Fruit fly (Drosophila melanogaster) whole organism, wandering third instar larva: Measurements from ENCODE around the gene bor.

Experiments used
- Abd-B ChIP-seq: fragments of >200 bp; optimal IDR thresholded peaks from 2 replicates; lab custom pipeline; 2017; ENCODE audit warnings: missing biosample characterization, missing genetic modification characterization
- CG32264 ChIP-seq: fragments of 200-800 bp; sonication (Bioruptor generic); optimal IDR thresholded peaks from 2 replicates; lab custom pipeline; 2016; ENCODE audit warnings: missing biosample characterization, missing genetic modification characterization
- CG9705 ChIP-seq: fragments of 200-800 bp; sonication (Bioruptor generic); optimal IDR thresholded peaks from 2 replicates; lab custom pipeline; 2018; ENCODE audit warnings: missing biosample characterization, mild to moderate bottlenecking, missing genetic modification characterization
- CrebA ChIP-seq: fragments of 200-800 bp; sonication (Bioruptor generic); optimal IDR thresholded peaks from 2 replicates; lab custom pipeline; 2016; ENCODE audit warnings: missing biosample characterization, mild to moderate bottlenecking, missing genetic modification characterization, borderline replicate concordance
- Dfd ChIP-seq: fragments of >200 bp; optimal IDR thresholded peaks from 2 replicates; lab custom pipeline; 2017; ENCODE audit warnings: missing biosample characterization, missing genetic modification characterization
- Dif ChIP-seq: fragments of 200-275, 200-300 bp; sonication (Bioruptor generic); optimal IDR thresholded peaks from 2 replicates; lab custom pipeline; 2018; ENCODE audit warnings: missing biosample characterization, missing genetic modification characterization; ENCODE audit not compliant: partially characterized antibody
- GATAd ChIP-seq: sonication (Bioruptor generic); optimal IDR thresholded peaks from 2 replicates; lab custom pipeline; 2016; ENCODE audit warnings: missing biosample characterization, missing genetic modification characterization
- HLH106 ChIP-seq: fragments of 200-800 bp; optimal IDR thresholded peaks from 3 replicates; lab custom pipeline; 2019; ENCODE audit warnings: missing biosample characterization, mild to moderate bottlenecking, missing genetic modification characterization, moderate library complexity
- Hnf4 ChIP-seq: fragments of 200-800 bp; sonication (Bioruptor generic); optimal IDR thresholded peaks from 2 replicates; lab custom pipeline; 2016; ENCODE audit warnings: missing biosample characterization, mild to moderate bottlenecking, missing genetic modification characterization
- Hr78 ChIP-seq: fragments of >200 bp; optimal IDR thresholded peaks from 2 replicates; lab custom pipeline; 2017; ENCODE audit warnings: missing biosample characterization, missing genetic modification characterization
- Hr83 ChIP-seq: fragments of 200-300 bp; sonication (Bioruptor generic); optimal IDR thresholded peaks from 2 replicates; lab custom pipeline; 2016; ENCODE audit warnings: missing biosample characterization, mild to moderate bottlenecking, missing genetic modification characterization, moderate library complexity; ENCODE audit not compliant: poor library complexity, severe bottlenecking
- Jra ChIP-seq: sonication (Bioruptor generic); optimal IDR thresholded peaks from 2 replicates; lab custom pipeline; 2016; ENCODE audit warnings: missing biosample characterization, missing genetic modification characterization
- Mio ChIP-seq: sonication (Bioruptor generic); optimal IDR thresholded peaks from 2 replicates; lab custom pipeline; 2016; ENCODE audit warnings: missing biosample characterization, missing genetic modification characterization
- Myc ChIP-seq: fragments of >200 bp; optimal IDR thresholded peaks from 2 replicates; lab custom pipeline; 2017
- N ChIP-seq: fragments of >200 bp; optimal IDR thresholded peaks from 2 replicates; lab custom pipeline; 2018; ENCODE audit warnings: missing biosample characterization, missing external identifiers, missing genetic modification characterization
- OdsH ChIP-seq: fragments of 200-800 bp; sonication (Bioruptor generic); optimal IDR thresholded peaks from 2 replicates; lab custom pipeline; 2016; ENCODE audit warnings: missing biosample characterization, mild to moderate bottlenecking, missing genetic modification characterization
- Rel ChIP-seq, 2 experiments: fragments of 200-800 bp; sonication (Bioruptor generic) in 1 of 2; optimal IDR thresholded peaks; 2 replicates in 1 of 2; 3 replicates in 1 of 2; lab custom pipeline; 2016 to 2019; ENCODE audit warnings: mild to moderate bottlenecking in 2 of 2, missing biosample characterization in 2 of 2, missing genetic modification characterization in 2 of 2, moderate library complexity in 1 of 2
- Sp1 ChIP-seq: fragments of 200-800 bp; sonication (Bioruptor generic); optimal IDR thresholded peaks from 3 replicates; lab custom pipeline; 2019; ENCODE audit warnings: missing biosample characterization, mild to moderate bottlenecking, missing genetic modification characterization, moderate library complexity
- Vsx2 ChIP-seq: fragments of 200-300, 225-300 bp; sonication (Bioruptor generic); optimal IDR thresholded peaks from 2 replicates; lab custom pipeline; 2018; ENCODE audit warnings: missing biosample characterization, missing genetic modification characterization; ENCODE audit not compliant: partially characterized antibody
- br ChIP-seq: fragments of 200-800 bp; sonication (Bioruptor generic); optimal IDR thresholded peaks from 2 replicates; lab custom pipeline; 2016; ENCODE audit warnings: missing biosample characterization, missing genetic modification characterization
- brk ChIP-seq: fragments of 200-800 bp; sonication (Bioruptor generic); optimal IDR thresholded peaks from 2 replicates; lab custom pipeline; 2016; ENCODE audit warnings: missing biosample characterization, mild to moderate bottlenecking, missing genetic modification characterization
- dl ChIP-seq, 2 experiments: fragments of 175-275, 200-275 bp in 1 of 2; fragments of 200-275 bp in 1 of 2; sonication (Bioruptor generic); optimal IDR thresholded peaks; lab custom pipeline; 2018; ENCODE audit warnings: mild to moderate bottlenecking in 2 of 2, missing biosample characterization in 2 of 2, missing genetic modification characterization in 2 of 2, moderate library complexity in 2 of 2; ENCODE audit not compliant: partially characterized antibody in 2 of 2, insufficient read depth in 1 of 2
- dmrt93B ChIP-seq: fragments of 200-800 bp; sonication (Bioruptor generic); optimal IDR thresholded peaks from 2 replicates; lab custom pipeline; 2018; ENCODE audit warnings: missing biosample characterization, mild to moderate bottlenecking, missing genetic modification characterization
- dsf ChIP-seq: sonication (Bioruptor generic); optimal IDR thresholded peaks from 2 replicates; lab custom pipeline; 2016; ENCODE audit warnings: missing biosample characterization, missing genetic modification characterization, borderline replicate concordance
- ey ChIP-seq: fragments of 200-800 bp; sonication (Bioruptor generic); optimal IDR thresholded peaks from 2 replicates; lab custom pipeline; 2016; ENCODE audit warnings: missing biosample characterization, missing genetic modification characterization
- foxo ChIP-seq, 2 experiments: fragments of 200-800 bp; sonication (Bioruptor generic); optimal IDR thresholded peaks; 2 replicates in 1 of 2; 3 replicates in 1 of 2; lab custom pipeline; 2016 to 2017; ENCODE audit warnings: missing biosample characterization in 2 of 2, missing genetic modification characterization in 2 of 2
- fru ChIP-seq: fragments of 200-800 bp; sonication (Bioruptor generic); optimal IDR thresholded peaks from 3 replicates; lab custom pipeline; 2016; ENCODE audit warnings: missing biosample characterization, mild to moderate bottlenecking, missing genetic modification characterization
- h ChIP-seq: fragments of 200-800 bp; sonication (Bioruptor generic); optimal IDR thresholded peaks from 3 replicates; lab custom pipeline; 2016; ENCODE audit warnings: missing biosample characterization, mild to moderate bottlenecking, missing genetic modification characterization
- jim ChIP-seq: fragments of 175-275, 200-325 bp; sonication (Bioruptor generic); optimal IDR thresholded peaks from 2 replicates; lab custom pipeline; 2016; ENCODE audit warnings: missing biosample characterization, mild to moderate bottlenecking, missing genetic modification characterization
- lola ChIP-seq: fragments of >200 bp; optimal IDR thresholded peaks from 2 replicates; lab custom pipeline; 2017; ENCODE audit warnings: missing biosample characterization, missing genetic modification characterization
- pan ChIP-seq: fragments of >200 bp; optimal IDR thresholded peaks from 2 replicates; lab custom pipeline; 2017
- psq ChIP-seq: fragments of 200-800 bp; sonication (Bioruptor generic); optimal IDR thresholded peaks from 3 replicates; lab custom pipeline; 2017; ENCODE audit warnings: missing biosample characterization, mild to moderate bottlenecking, missing genetic modification characterization, moderate library complexity
- rgr ChIP-seq: fragments of 200-800 bp; sonication (Bioruptor generic); optimal IDR thresholded peaks from 3 replicates; lab custom pipeline; 2016; ENCODE audit warnings: missing biosample characterization, mild to moderate bottlenecking, missing genetic modification characterization
- sage ChIP-seq: fragments of 200-800 bp; sonication (Bioruptor generic); optimal IDR thresholded peaks from 2 replicates; lab custom pipeline; 2016; ENCODE audit warnings: missing biosample characterization, mild to moderate bottlenecking, missing genetic modification characterization
- sv ChIP-seq: fragments of 200-800 bp; sonication (Bioruptor generic); optimal IDR thresholded peaks from 3 replicates; lab custom pipeline; 2016; ENCODE audit warnings: missing biosample characterization, missing genetic modification characterization
- tai ChIP-seq: sonication (Bioruptor generic); optimal IDR thresholded peaks from 2 replicates; lab custom pipeline; 2016; ENCODE audit warnings: missing biosample characterization, missing genetic modification characterization
- usp ChIP-seq: fragments of >200 bp; optimal IDR thresholded peaks from 2 replicates; lab custom pipeline; 2017; ENCODE audit warnings: missing biosample characterization, missing genetic modification characterization
- woc ChIP-seq: sonication (Bioruptor generic); optimal IDR thresholded peaks from 2 replicates; lab custom pipeline; 2016; ENCODE audit warnings: missing biosample characterization, mild to moderate bottlenecking, missing genetic modification characterization

The bor gene

DNA sequence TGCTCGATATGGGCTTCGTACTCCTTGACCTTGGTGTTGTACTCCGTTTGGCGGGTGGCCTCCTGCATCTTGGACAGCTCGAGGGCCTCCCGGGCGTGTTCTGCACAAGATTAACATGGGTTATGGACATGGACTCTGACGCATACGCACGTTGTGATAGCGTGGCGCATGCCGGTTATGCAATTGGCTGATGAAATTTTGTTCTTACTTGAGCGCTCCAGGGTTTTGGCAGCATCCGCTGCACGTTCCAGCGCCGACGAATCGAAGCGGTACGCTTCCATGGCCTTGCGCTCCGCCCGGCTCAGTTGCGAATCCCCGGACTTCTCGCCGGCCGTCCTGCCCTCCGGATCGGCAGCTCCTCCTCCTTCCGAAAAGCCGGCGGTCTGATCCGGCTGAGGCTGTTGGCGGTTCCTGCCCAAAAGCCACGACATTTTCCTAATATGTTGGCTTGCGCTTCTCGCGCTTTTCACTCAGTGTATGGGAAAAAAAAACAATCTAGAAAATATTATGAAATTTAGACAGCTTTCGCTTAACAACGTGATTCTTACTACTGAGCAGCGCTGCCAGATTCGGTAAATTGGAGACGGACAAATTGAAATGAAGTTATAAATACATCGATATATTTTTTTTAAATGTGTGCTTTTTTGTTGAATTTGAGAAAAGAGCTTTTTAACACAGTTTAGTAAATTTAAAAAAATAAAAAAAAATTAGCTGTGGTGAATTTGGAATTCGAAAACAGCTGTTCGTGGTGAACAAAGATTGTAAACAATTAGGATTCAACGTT is at the start of gene bor, which contains the start of gene asun:
Gene bor (minus strand): TSS at position 594 of the 784 bp plus-strand sequence.
Gene asun (plus strand): TSS at position 750 of the 784 bp plus-strand sequence.
- TF ChIP-seq Hr83 (GFP tag; lab: Kevin White, UChicago) = peak; percentile 51
- TF ChIP-seq GATAd (GFP tag; lab: Kevin White, UChicago) = no peak
- peak in 1 of 2 experiments; percentile 48 for TF ChIP-seq foxo (GFP tag; optimal IDR thresholded peaks at IDR 0.05; lab: Kevin White, UChicago)
- TF ChIP-seq CG32264 = no peak
- no peak for TF ChIP-seq Hnf4 (GFP tag; lab: Kevin White, UChicago)
- no peak for TF ChIP-seq N (GFP tag; lab: Kevin White, UChicago)
- no peak for TF ChIP-seq CrebA (GFP tag; lab: Kevin White, UChicago)
- peak; percentile 8 for TF ChIP-seq ey (GFP tag; lab: Kevin White, UChicago)
- TF ChIP-seq br (GFP tag; lab: Kevin White, UChicago) = no peak
- peak; percentile 31 for TF ChIP-seq Myc

- TF ChIP-seq Sp1 (GFP tag; lab: Kevin White, UChicago) (no peak), Myc (peak; percentile 33), N (GFP tag; lab: Kevin White, UChicago) (no peak), Dfd (no peak), foxo (GFP tag; optimal IDR thresholded peaks at IDR 0.05; lab: Kevin White, UChicago) (no peak), Abd-B (GFP tag; lab: Kevin White, UChicago) (no peak), psq (no peak), h (peak; percentile 34), ey (GFP tag; lab: Kevin White, UChicago) (no peak)
- TF ChIP-seq, all 38 proteins: peak for 2
These were observed 46.2 kb upstream of the bor start for dm6 chr3R:16310081-16310493.

- TF ChIP-seq psq (no peak), CrebA (GFP tag; lab: Kevin White, UChicago) (no peak), Abd-B (GFP tag; lab: Kevin White, UChicago) (no peak), Mio (GFP tag; lab: Kevin White, UChicago) (no peak), N (GFP tag; lab: Kevin White, UChicago) (no peak), CG9705 (GFP tag; lab: Kevin White, UChicago) (no peak), Hr78 (GFP tag; lab: Kevin White, UChicago) (no peak), usp (GFP tag; lab: Kevin White, UChicago) (no peak), sv (peak; percentile 20), rgr (GFP tag; lab: Kevin White, UChicago) (no peak), HLH106 (peak; percentile 18), pan (no peak), lola (GFP tag; lab: Kevin White, UChicago) (no peak), dl (GFP tag; optimal IDR thresholded peaks at IDR 0.05; lab: Kevin White, UChicago; ENCODE audit: insufficient read depth in 1 of 2, partially characterized antibody in 2 of 2) (no peak), woc (GFP tag; lab: Kevin White, UChicago) (no peak), foxo (GFP tag; optimal IDR thresholded peaks at IDR 0.05; lab: Kevin White, UChicago) (peak in 1 of 2 experiments; percentile 58), sage (GFP tag; lab: Kevin White, UChicago) (no peak), brk (GFP tag; lab: Kevin White, UChicago) (no peak), jim (GFP tag; lab: Kevin White, UChicago) (no peak), Dif (no peak), tai (GFP tag; lab: Kevin White, UChicago) (no peak), dsf (GFP tag; lab: Kevin White, UChicago) (no peak), Sp1 (GFP tag; lab: Kevin White, UChicago) (no peak), Hr83 (GFP tag; lab: Kevin White, UChicago) (no peak), CG32264 (no peak), dmrt93B (GFP tag; lab: Kevin White, UChicago) (no peak), Vsx2 (GFP tag; lab: Kevin White, UChicago) (no peak), fru (GFP tag; lab: Kevin White, UChicago) (peak; percentile 42), GATAd (GFP tag; lab: Kevin White, UChicago) (no peak), ey (GFP tag; lab: Kevin White, UChicago) (peak; percentile 8), OdsH (no peak), Myc (no peak), br (GFP tag; lab: Kevin White, UChicago) (no peak), h (peak; percentile 11), Jra (no peak), Rel (GFP tag; optimal IDR thresholded peaks at IDR 0.05; lab: Kevin White, UChicago) (no peak), Rel (tag; optimal IDR thresholded peaks at IDR 0.05; lab: Kevin White, UChicago) (peak; percentile 71), Dfd (no peak), Hnf4 (GFP tag; lab: Kevin White, UChicago) (peak; percentile 3)
These were observed 45.6 kb upstream of the bor start for dm6 chr3R:16309302-16310080.
